Worm (Caenorhabditis elegans) whole organism, L3 larva: ENCODE results near the gene srx-119.

ENCODE experiments used
- R02D3.7 ChIP-seq: fragments of 150-350 bp; optimal IDR thresholded peaks from 2 replicates; lab custom pipeline; 2014; ENCODE audit warnings: missing biosample characterization, missing genetic modification characterization
- ZK546.5 ChIP-seq: sonication (generic microtip); optimal IDR thresholded peaks from 2 replicates; lab custom pipeline; 2017; ENCODE audit warnings: missing biosample characterization, missing genetic modification characterization
- aly-2 ChIP-seq: fragments of 150-350 bp; optimal IDR thresholded peaks from 2 replicates; lab custom pipeline; 2014; ENCODE audit warnings: missing biosample characterization, missing genetic modification characterization
- ceh-28 ChIP-seq: fragments of 150-350 bp; optimal IDR thresholded peaks from 2 replicates; lab custom pipeline; 2014; ENCODE audit warnings: missing biosample characterization, missing genetic modification reagents, missing genetic modification characterization
- ceh-82 ChIP-seq: fragments of 150-350 bp; optimal IDR thresholded peaks from 2 replicates; lab custom pipeline; 2014; ENCODE audit warnings: missing biosample characterization, missing genetic modification characterization
- ceh-9 ChIP-seq: sonication (generic microtip); optimal IDR thresholded peaks from 2 replicates; lab custom pipeline; 2018; ENCODE audit warnings: missing biosample characterization, missing genetic modification characterization
- egl-5 ChIP-seq: fragments of 150-350 bp; optimal IDR thresholded peaks from 2 replicates; lab custom pipeline; 2017; ENCODE audit warnings: missing biosample characterization, missing genetic modification reagents, missing genetic modification characterization, inconsistent platforms
- elt-1 ChIP-seq: fragments of 150-350 bp; optimal IDR thresholded peaks from 2 replicates; lab custom pipeline; 2014; ENCODE audit warnings: missing biosample characterization, missing genetic modification characterization
- elt-2 ChIP-seq: sonication (generic microtip); optimal IDR thresholded peaks from 2 replicates; lab custom pipeline; 2016; ENCODE audit warnings: missing genetic modification reagents, mild to moderate bottlenecking, missing genetic modification characterization, missing compliant biosample characterization
- elt-3 ChIP-seq, 3 experiments: fragments of 150-350 bp in 1 of 3; sonication (generic microtip) in 2 of 3; optimal IDR thresholded peaks; 2 replicates in 2 of 3; 4 replicates in 1 of 3; lab custom pipeline; 2014 to 2017; ENCODE audit warnings: missing biosample characterization in 3 of 3, missing genetic modification characterization in 3 of 3
- fos-1 ChIP-seq: fragments of 150-350 bp; optimal IDR thresholded peaks from 2 replicates; lab custom pipeline; 2014; ENCODE audit warnings: missing biosample characterization, missing genetic modification characterization
- hmg-11 ChIP-seq: sonication (generic microtip); optimal IDR thresholded peaks from 2 replicates; lab custom pipeline; 2016; ENCODE audit warnings: missing genetic modification characterization, missing compliant biosample characterization
- lin-15B ChIP-seq: fragments of 150-350 bp; optimal IDR thresholded peaks from 2 replicates; lab custom pipeline; 2014; ENCODE audit warnings: missing biosample characterization, missing genetic modification characterization
- lin-39 ChIP-seq: fragments of 150-350 bp; optimal IDR thresholded peaks from 2 replicates; lab custom pipeline; 2018; ENCODE audit warnings: missing biosample characterization, missing genetic modification reagents, missing genetic modification characterization
- lsy-12 ChIP-seq: sonication (generic microtip); optimal IDR thresholded peaks from 2 replicates; lab custom pipeline; 2016; ENCODE audit warnings: mild to moderate bottlenecking, missing genetic modification characterization, missing compliant biosample characterization
- mdl-1 ChIP-seq: fragments of 150-350 bp; optimal IDR thresholded peaks from 2 replicates; lab custom pipeline; 2014; ENCODE audit warnings: missing biosample characterization, missing genetic modification characterization
- mml-1 ChIP-seq: fragments of 150-350 bp; sonication (generic microtip); optimal IDR thresholded peaks from 3 replicates; lab custom pipeline; 2014; ENCODE audit warnings: missing biosample characterization, missing genetic modification characterization
- nfya-1 ChIP-seq: sonication (generic microtip); optimal IDR thresholded peaks from 2 replicates; lab custom pipeline; 2017; ENCODE audit warnings: missing genetic modification characterization, mild to moderate bottlenecking, missing compliant biosample characterization, antibody characterized with exemption, moderate library complexity; ENCODE audit not compliant: insufficient read depth
- nhr-11 ChIP-seq: fragments of 150-350 bp; optimal IDR thresholded peaks from 2 replicates; lab custom pipeline; 2014; ENCODE audit warnings: missing biosample characterization, missing genetic modification characterization
- nhr-23 ChIP-seq: fragments of 150-350 bp; optimal IDR thresholded peaks from 2 replicates; lab custom pipeline; 2014; ENCODE audit warnings: missing biosample characterization, missing genetic modification reagents, missing genetic modification characterization
- nhr-237 ChIP-seq: fragments of 150-350 bp; optimal IDR thresholded peaks from 2 replicates; lab custom pipeline; 2014; ENCODE audit warnings: missing biosample characterization, missing genetic modification characterization
- nhr-25 ChIP-seq: sonication (generic microtip); optimal IDR thresholded peaks from 2 replicates; lab custom pipeline; 2017; ENCODE audit warnings: missing biosample characterization, missing genetic modification characterization
- nhr-43 ChIP-seq: sonication (generic microtip); optimal IDR thresholded peaks from 2 replicates; lab custom pipeline; 2016; ENCODE audit warnings: mild to moderate bottlenecking, missing genetic modification characterization, missing compliant biosample characterization; ENCODE audit not compliant: poor library complexity, severe bottlenecking
- nhr-67 ChIP-seq: fragments of 150-350 bp; optimal IDR thresholded peaks from 2 replicates; lab custom pipeline; 2014; ENCODE audit warnings: missing biosample characterization, missing genetic modification characterization
- nhr-76 ChIP-seq: fragments of 150-350 bp; sonication (generic microtip); optimal IDR thresholded peaks from 5 replicates; lab custom pipeline; 2014; ENCODE audit warnings: missing biosample characterization, missing genetic modification characterization
- nhr-77 ChIP-seq: fragments of 150-350 bp; optimal IDR thresholded peaks from 2 replicates; lab custom pipeline; 2014; ENCODE audit warnings: missing biosample characterization, missing genetic modification characterization
- pha-4 ChIP-seq: fragments of 150-350 bp; optimal IDR thresholded peaks from 2 replicates; lab custom pipeline; 2014; ENCODE audit warnings: missing biosample characterization, missing genetic modification reagents, missing genetic modification characterization
- pqm-1 ChIP-seq: fragments of 150-350 bp; optimal IDR thresholded peaks from 2 replicates; lab custom pipeline; 2017; ENCODE audit warnings: missing biosample characterization, missing genetic modification characterization, inconsistent platforms
- sea-2 ChIP-seq: fragments of 150-350 bp; sonication (generic microtip); optimal IDR thresholded peaks from 4 replicates; lab custom pipeline; 2014; ENCODE audit warnings: missing biosample characterization, missing genetic modification reagents, missing genetic modification characterization
- skn-1 ChIP-seq: fragments of 150-350 bp; optimal IDR thresholded peaks from 2 replicates; lab custom pipeline; 2014; ENCODE audit warnings: missing biosample characterization, missing genetic modification characterization
- snpc-4 ChIP-seq: fragments of 150-350 bp; optimal IDR thresholded peaks from 2 replicates; lab custom pipeline; 2014; ENCODE audit warnings: missing biosample characterization, missing genetic modification characterization
- tbx-2 ChIP-seq: sonication (generic microtip); optimal IDR thresholded peaks from 2 replicates; lab custom pipeline; 2016; ENCODE audit warnings: mild to moderate bottlenecking, missing genetic modification characterization, missing compliant biosample characterization
- unc-62 ChIP-seq: fragments of 150-350 bp; sonication (generic microtip); optimal IDR thresholded peaks from 4 replicates; lab custom pipeline; 2014; ENCODE audit warnings: missing biosample characterization, missing genetic modification reagents, missing genetic modification characterization
- zag-1 ChIP-seq: fragments of 150-350 bp; optimal IDR thresholded peaks from 2 replicates; lab custom pipeline; 2014; ENCODE audit warnings: missing biosample characterization, missing genetic modification characterization
- ztf-11 ChIP-seq: fragments of 150-350 bp; optimal IDR thresholded peaks from 2 replicates; lab custom pipeline; 2014; ENCODE audit warnings: missing biosample characterization, missing genetic modification characterization
- ztf-4 ChIP-seq: fragments of 150-350 bp; optimal IDR thresholded peaks from 2 replicates; lab custom pipeline; 2014; ENCODE audit warnings: missing biosample characterization, missing genetic modification characterization

The srx-119 gene

DNA sequence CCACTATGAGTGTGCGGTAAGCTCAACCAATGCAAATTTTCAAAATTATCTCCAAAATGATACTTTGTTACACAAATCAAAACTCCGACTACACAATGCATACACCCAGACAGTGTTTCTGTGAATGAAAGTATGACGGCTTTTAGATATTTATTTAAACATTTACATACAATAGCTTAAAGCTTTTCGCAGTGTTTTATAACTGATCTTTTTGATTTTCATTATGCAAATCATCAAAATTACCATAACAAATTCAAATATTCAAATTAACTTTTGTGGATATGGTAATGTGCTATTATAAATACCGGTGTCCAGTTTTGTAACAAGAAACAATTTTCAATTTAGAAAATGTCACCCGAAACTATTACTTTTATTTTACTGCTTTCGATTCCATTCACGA lies 18.4 kb downstream of the srx-119 start, which contains the start of the genes F49C5.5 and F49C5.10:
Gene F49C5.5, minus strand, starts transcription at position 101 of the 400 bp plus-strand sequence.
Gene F49C5.10, plus strand, starts transcription at position 344 of the 400 bp plus-strand sequence.
- no peak for TF ChIP-seq ZK546.5 (tag; lab: Kevin White, UChicago)
- no peak for TF ChIP-seq sea-2
- TF ChIP-seq nhr-43: no peak
- TF ChIP-seq unc-62 (GFP tag; lab: Kevin White, UChicago): no peak
- TF ChIP-seq ztf-4 (tag; lab: Kevin White, UChicago): no peak
- no peak for TF ChIP-seq nhr-23 (tag; lab: Kevin White, UChicago)
- no peak for TF ChIP-seq egl-5
- no peak for TF ChIP-seq mml-1 (tag; lab: Kevin White, UChicago)
- no peak for TF ChIP-seq nhr-76 (tag; lab: Kevin White, UChicago)
- TF ChIP-seq nhr-11: no peak
- no peak for TF ChIP-seq nhr-237 (tag; lab: Kevin White, UChicago)
- no peak for TF ChIP-seq nhr-77 (tag; lab: Kevin White, UChicago)
- TF ChIP-seq pqm-1 (tag; lab: Kevin White, UChicago): no peak
- TF ChIP-seq R02D3.7: no peak
- TF ChIP-seq snpc-4: no peak

DNA sequence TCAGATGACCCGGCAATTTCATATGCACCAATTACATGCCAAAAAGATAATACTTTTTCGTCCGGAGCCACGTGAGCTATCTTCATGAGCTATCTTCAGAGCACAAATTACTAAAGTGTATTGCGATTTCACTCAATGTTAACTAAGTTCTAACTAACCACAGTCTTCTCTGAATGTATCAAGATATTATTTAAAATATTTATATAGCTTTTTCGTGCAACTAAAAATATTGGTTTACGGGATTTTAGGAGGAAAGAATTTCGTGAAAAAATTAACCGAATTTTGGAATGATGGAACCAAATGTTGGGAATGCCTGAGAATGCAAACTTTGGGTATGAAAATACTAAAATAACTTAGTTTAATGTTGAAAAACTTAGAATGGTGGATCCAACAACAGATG lies 19.5 kb downstream of the srx-119 start, which contains the start of gene F49C5.16:
Gene F49C5.16, plus strand, starts transcription at position 301 of the 400 bp plus-strand sequence.
- TF ChIP-seq elt-1 (tag; lab: Kevin White, UChicago): no peak

DNA sequence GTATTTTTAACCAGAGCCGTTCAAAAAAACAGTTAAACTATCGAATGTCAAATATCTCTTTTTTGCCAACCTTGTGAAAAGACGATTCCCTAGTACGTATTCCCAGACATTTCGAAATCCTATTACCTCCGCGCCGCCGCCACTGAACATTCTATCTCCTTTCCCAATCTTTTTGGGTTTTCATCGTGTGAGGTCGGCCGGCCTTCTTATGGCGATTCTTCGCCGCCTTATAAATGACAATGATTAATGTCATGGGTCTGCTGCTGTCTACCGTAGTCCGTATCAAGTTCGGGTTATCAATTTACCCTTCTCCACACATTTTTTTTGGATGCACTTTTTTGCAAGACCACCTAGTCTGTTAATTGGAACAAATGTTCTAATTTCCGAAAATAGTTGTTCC lies 21.6 kb downstream of the srx-119 start:
- TF ChIP-seq lin-39 (no peak), ceh-82 (tag; lab: Kevin White, UChicago) (no peak), snpc-4 (no peak), fos-1 (no peak), egl-5 (no peak), ceh-9 (tag; lab: Kevin White, UChicago) (no peak), nhr-237 (tag; lab: Kevin White, UChicago) (no peak), elt-3 (tag; optimal IDR thresholded peaks at IDR 0.05; lab: Kevin White, UChicago) (peak in 1 of 3 experiments; percentile 20), aly-2 (tag; lab: Kevin White, UChicago) (no peak), nhr-43 (peak; percentile 4), nhr-77 (tag; lab: Kevin White, UChicago) (no peak), nfya-1 (tag; lab: Kevin White, UChicago) (peak; percentile 75), nhr-25 (tag; lab: Kevin White, UChicago) (peak; percentile 52)
- TF ChIP-seq, all 47 proteins: peak for 4

- no peak for TF ChIP-seq lin-15B (tag; lab: Kevin White, UChicago)
- TF ChIP-seq mdl-1 (tag; lab: Kevin White, UChicago): no peak
- no peak for TF ChIP-seq nfya-1 (tag; lab: Kevin White, UChicago)
- TF ChIP-seq pha-4: no peak
- no peak for TF ChIP-seq skn-1
- TF ChIP-seq ztf-11 (tag; lab: Kevin White, UChicago): no peak
- no peak for TF ChIP-seq elt-3 (tag; optimal IDR thresholded peaks at IDR 0.05; lab: Kevin White, UChicago)
- TF ChIP-seq ceh-82 (tag; lab: Kevin White, UChicago): no peak
- TF ChIP-seq snpc-4: no peak
- no peak for TF ChIP-seq nhr-43
- no peak for TF ChIP-seq hmg-11 (tag; lab: Kevin White, UChicago)
- no peak for TF ChIP-seq nhr-237 (tag; lab: Kevin White, UChicago)
- no peak for TF ChIP-seq lin-39
- TF ChIP-seq nhr-77 (tag; lab: Kevin White, UChicago): no peak
- TF ChIP-seq aly-2 (tag; lab: Kevin White, UChicago): no peak
- TF ChIP-seq lsy-12 (tag; lab: Kevin White, UChicago): no peak
- no peak for TF ChIP-seq egl-5
- TF ChIP-seq elt-2 (tag; lab: Kevin White, UChicago): no peak
- TF ChIP-seq, all 47 proteins: peak for 0
Measured at ce11 chrII:12550940-12551339, 22.9 kb downstream of the srx-119 start.

- TF ChIP-seq unc-62 (GFP tag; lab: Kevin White, UChicago): no peak
- no peak for TF ChIP-seq mml-1 (tag; lab: Kevin White, UChicago)
Measured at ce11 chrII:12555579-12555978, 27.5 kb downstream of the srx-119 start, which contains the start of gene F49C5.11. F49C5.11 (plus strand) TSS chrII:12555879.

ce11 chrII:12560210-12560609 lies 32.2 kb downstream of the srx-119 start, which contains the start of gene F49C5.12:
F49C5.12 (minus strand) TSS chrII:12560310.
- TF ChIP-seq tbx-2 (no peak), zag-1 (tag; lab: Kevin White, UChicago) (no peak), nhr-67 (tag; lab: Kevin White, UChicago) (no peak), ZK546.5 (tag; lab: Kevin White, UChicago) (no peak), snpc-4 (no peak), lin-39 (no peak), nhr-25 (tag; lab: Kevin White, UChicago) (no peak), ceh-82 (tag; lab: Kevin White, UChicago) (no peak), egl-5 (no peak), ceh-28 (tag; lab: Kevin White, UChicago) (no peak), lin-15B (tag; lab: Kevin White, UChicago) (no peak), hmg-11 (tag; lab: Kevin White, UChicago) (no peak), ztf-4 (tag; lab: Kevin White, UChicago) (no peak)
- TF ChIP-seq, all 47 proteins: peak for 0
